Worm (Caenorhabditis elegans): Measurements from ENCODE around the gene srbc-22.

The srbc-22 gene

DNA sequence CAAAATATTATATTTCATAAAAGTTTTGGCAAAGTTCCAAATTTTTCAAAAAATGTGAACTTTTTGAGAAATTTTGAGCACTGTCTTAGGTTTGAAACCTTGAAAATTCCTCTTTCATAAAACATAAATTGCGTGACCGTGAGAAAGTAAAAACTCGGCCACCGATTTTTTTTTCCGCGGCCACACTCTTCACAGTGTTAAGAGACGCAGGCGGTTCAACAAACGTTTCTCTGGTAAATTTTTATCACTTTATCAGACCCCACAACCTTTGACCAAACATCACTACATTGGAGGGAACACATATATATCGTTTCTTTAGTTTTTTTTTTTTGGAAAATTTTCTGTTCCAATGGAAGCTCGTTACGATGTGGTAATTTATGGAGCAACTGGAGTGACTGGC, 34.4 kb upstream of the srbc-22 start, which contains the start of gene F22F7.2:
Gene F22F7.2 (plus strand): TSS at position 266 of the 400 bp plus-strand sequence.
- TF ChIP-seq fos-1 (tag; optimal IDR thresholded peaks at IDR 0.05) (no peak), sma-9 (GFP tag; optimal IDR thresholded peaks at IDR 0.05) (peak; percentile 16), sma-9 (tag; optimal IDR thresholded peaks at IDR 0.05) (no peak), crh-2 (tag; optimal IDR thresholded peaks at IDR 0.05) (peak; percentile 14), zag-1 (tag; optimal IDR thresholded peaks at IDR 0.05) (no peak)

DNA sequence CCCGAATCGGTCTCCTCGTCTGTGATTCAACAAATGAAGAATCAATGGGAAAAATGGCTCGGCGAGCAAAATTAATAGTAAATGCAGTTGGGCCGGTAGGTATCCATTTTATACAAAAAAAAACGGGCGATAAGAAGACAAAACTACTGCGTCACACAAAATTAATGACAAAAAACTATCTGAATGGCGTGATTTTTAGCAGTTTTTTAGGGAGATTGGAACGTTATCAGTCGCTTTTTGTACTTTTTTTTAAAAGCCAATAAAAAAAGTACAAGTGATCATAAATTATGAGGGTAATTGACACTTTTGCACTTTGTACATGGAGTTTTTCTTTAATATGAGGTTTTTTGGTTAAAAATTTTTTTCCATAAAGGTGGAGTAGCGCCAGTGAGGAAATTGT, 33.8 kb upstream of the srbc-22 start:
- TF ChIP-seq ceh-82 (tag; optimal IDR thresholded peaks at IDR 0.05) (no peak), fos-1 (tag; optimal IDR thresholded peaks at IDR 0.05) (peak; percentile 7)

DNA sequence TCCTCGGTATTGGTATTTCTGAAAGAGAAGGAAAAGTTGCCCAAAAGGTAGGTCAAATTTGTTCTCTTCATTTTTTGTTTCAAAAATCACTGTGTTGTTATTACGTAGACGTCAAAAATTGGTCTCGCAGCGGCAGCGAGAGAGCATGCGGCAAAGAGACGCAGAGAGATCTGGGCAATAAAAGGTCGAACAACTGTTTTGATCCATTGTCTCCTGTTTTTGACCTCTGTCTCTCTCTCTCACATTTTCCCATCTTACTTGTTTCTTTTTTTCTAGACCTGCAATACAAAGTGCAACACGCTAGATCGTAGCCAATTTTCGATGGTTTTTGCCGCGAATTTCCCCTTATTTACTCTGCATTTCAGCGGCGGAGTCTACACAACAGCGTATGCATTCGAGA, 30.4 kb upstream of the srbc-22 start:
- no peak for TF ChIP-seq unc-39 (tag; optimal IDR thresholded peaks at IDR 0.05)
- TF ChIP-seq nhr-129 (tag; optimal IDR thresholded peaks at IDR 0.05), result peak; percentile 51

DNA sequence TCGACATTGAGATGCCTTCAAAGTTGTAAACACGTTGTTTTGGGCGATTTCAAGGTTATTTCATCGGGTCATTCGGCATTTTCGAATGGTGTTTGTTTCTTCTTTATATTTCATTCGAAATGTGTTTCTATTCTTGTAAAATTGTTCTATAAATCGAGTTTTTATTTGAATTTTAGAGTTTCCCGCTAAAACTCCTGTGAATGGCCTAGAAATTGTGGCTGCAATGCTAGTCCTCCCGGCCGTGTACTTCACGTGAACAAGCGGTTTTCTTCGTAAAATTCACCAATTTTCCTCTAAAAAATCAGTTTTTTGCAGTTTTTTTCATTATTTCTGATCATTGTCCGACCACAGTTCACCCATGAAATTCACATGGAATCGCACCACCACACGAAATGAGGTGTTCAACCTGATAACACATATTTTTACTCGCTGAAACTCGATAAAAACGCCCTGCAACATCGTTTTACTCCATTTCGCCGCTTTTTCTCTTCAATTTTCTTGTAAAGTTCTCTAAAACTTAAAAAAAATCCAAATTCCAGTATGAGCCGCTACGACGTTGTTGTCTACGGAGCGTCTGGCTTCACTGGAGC, 29.8 kb upstream of the srbc-22 start, which contains the start of gene ldp-1:
Gene ldp-1 (plus strand): TSS at position 540 of the 590 bp plus-strand sequence.
- TF ChIP-seq fos-1 (tag; optimal IDR thresholded peaks at IDR 0.05) (no peak), elt-3 (tag; optimal IDR thresholded peaks at IDR 0.05) (no peak), mdl-1 (tag; optimal IDR thresholded peaks at IDR 0.05) (no peak), ama-1 (optimal IDR thresholded peaks at IDR 0.05) (no peak), Y55F3AM.14 (GFP tag; optimal IDR thresholded peaks at IDR 0.05) (no peak), unc-39 (tag; optimal IDR thresholded peaks at IDR 0.05) (no peak), ceh-82 (tag; optimal IDR thresholded peaks at IDR 0.05) (no peak), ztf-4 (tag; optimal IDR thresholded peaks at IDR 0.05) (no peak), skn-1 (tag; optimal IDR thresholded peaks at IDR 0.05) (no peak), mab-5 (tag; optimal IDR thresholded peaks at IDR 0.05) (no peak), nhr-77 (tag; optimal IDR thresholded peaks at IDR 0.05) (no peak), dmd-4 (tag; optimal IDR thresholded peaks at IDR 0.05) (no peak), lin-13 (GFP tag; optimal IDR thresholded peaks at IDR 0.05) (peak; percentile 48), peb-1 (tag; optimal IDR thresholded peaks at IDR 0.05) (no peak), nhr-10 (tag; optimal IDR thresholded peaks at IDR 0.05) (no peak), unc-62 (GFP tag; optimal IDR thresholded peaks at IDR 0.05) (no peak), aly-2 (tag; optimal IDR thresholded peaks at IDR 0.05) (no peak), elt-1 (tag; optimal IDR thresholded peaks at IDR 0.05) (no peak), ceh-16 (tag; optimal IDR thresholded peaks at IDR 0.05) (no peak), sem-4 (tag; optimal IDR thresholded peaks at IDR 0.05) (peak; percentile 11), lin-11 (tag; optimal IDR thresholded peaks at IDR 0.05) (no peak), nhr-129 (tag; optimal IDR thresholded peaks at IDR 0.05) (no peak), ZK546.5 (tag; optimal IDR thresholded peaks at IDR 0.05) (no peak), ztf-11 (tag; optimal IDR thresholded peaks at IDR 0.05) (no peak), crh-2 (tag; optimal IDR thresholded peaks at IDR 0.05) (peak; percentile 60), nhr-11 (tag; optimal IDR thresholded peaks at IDR 0.05) (no peak), zag-1 (tag; optimal IDR thresholded peaks at IDR 0.05) (no peak), snpc-4 (tag; optimal IDR thresholded peaks at IDR 0.05) (peak; percentile 23), nhr-25 (tag; optimal IDR thresholded peaks at IDR 0.05) (peak; percentile 19), R02D3.7 (tag; optimal IDR thresholded peaks at IDR 0.05) (no peak), sma-3 (GFP tag; optimal IDR thresholded peaks at IDR 0.05) (peak; percentile 63), nhr-21 (tag; optimal IDR thresholded peaks at IDR 0.05) (peak; percentile 12), nhr-237 (tag; optimal IDR thresholded peaks at IDR 0.05) (no peak), F13H6.1 (tag; optimal IDR thresholded peaks at IDR 0.05) (peak; percentile 70), sma-9 (GFP tag; optimal IDR thresholded peaks at IDR 0.05) (peak; percentile 87), sma-9 (tag; optimal IDR thresholded peaks at IDR 0.05) (no peak), mbf-1 (tag; optimal IDR thresholded peaks at IDR 0.05) (no peak), lsy-2 (tag; optimal IDR thresholded peaks at IDR 0.05) (peak; percentile 52 to 81), nhr-12 (tag; optimal IDR thresholded peaks at IDR 0.05) (no peak), nhr-6 (tag; optimal IDR thresholded peaks at IDR 0.05) (peak; percentile 39), nhr-23 (tag; optimal IDR thresholded peaks at IDR 0.05) (no peak), alr-1 (tag; optimal IDR thresholded peaks at IDR 0.05) (no peak), ztf-1 (GFP tag; conservative IDR thresholded peaks at IDR 0.05) (no peak), gmeb-1 (tag; optimal IDR thresholded peaks at IDR 0.05) (peak; percentile 88), blmp-1 (tag; optimal IDR thresholded peaks at IDR 0.05; ENCODE audit: insufficient read depth) (no peak), C34F6.9 (tag; optimal IDR thresholded peaks at IDR 0.05) (peak; percentile 62), egl-27 (tag; optimal IDR thresholded peaks at IDR 0.05) (peak; percentile 30), lin-39 (tag; optimal IDR thresholded peaks at IDR 0.05) (no peak)

Data from whole organism, L2 larva.